Worm (Caenorhabditis elegans): ENCODE data around the gene nucb-1.

- TF ChIP-seq ama-1 (optimal IDR thresholded peaks at IDR 0.05) (no peak), sea-1 (GFP tag; conservative IDR thresholded peaks at IDR 0.05) (no peak), ceh-13 (GFP tag; optimal IDR thresholded peaks at IDR 0.05) (no peak), B0310.2 (tag; optimal IDR thresholded peaks at IDR 0.05) (no peak), flt-1 (GFP tag; IDR thresholded peaks at IDR 0.05) (no peak)
Measured at ce11 chrX:10238146-10238749, 40.7 kb downstream of the nucb-1 start.

Data from whole organism, early embryonic.